Worm (Caenorhabditis elegans) whole organism, young adult: ENCODE measurements around the gene mom-1.

Experiments
- C06A6.2 ChIP-seq: fragments of 200-800 bp; sonication (Bioruptor generic); conservative IDR thresholded peaks from 2 replicates; pipeline ENCODE4 v1.3.6; 2022; ENCODE audit warnings: missing genetic modification characterization, missing compliant biosample characterization
- F39B2.1 ChIP-seq: fragments of 200-800 bp; sonication (Bioruptor generic); IDR thresholded peaks from 2 replicates; pipeline ENCODE4 v1.3.6; 2022; ENCODE audit warnings: missing genetic modification reagents, missing genetic modification characterization, missing compliant biosample characterization
- F57C9.4 ChIP-seq: sonication (generic microtip); optimal IDR thresholded peaks from 2 replicates; lab custom pipeline; 2017; ENCODE audit warnings: mild to moderate bottlenecking, missing genetic modification characterization, missing compliant biosample characterization
- K12H6.12 ChIP-seq: fragments of 200-800 bp; sonication (Bioruptor generic); optimal IDR thresholded peaks from 2 replicates; lab custom pipeline; 2018; ENCODE audit warnings: mild to moderate bottlenecking, missing genetic modification characterization, missing compliant biosample characterization
- Y53F4B.3 ChIP-seq: fragments of 200-800 bp; sonication (Bioruptor generic); IDR thresholded peaks from 2 replicates; pipeline ENCODE4 v1.3.6; 2022; ENCODE audit warnings: missing genetic modification reagents, missing genetic modification characterization, missing compliant biosample characterization
- Y95B8A.8 ChIP-seq: fragments of 200-800 bp; sonication (Bioruptor generic); IDR thresholded peaks from 2 replicates; pipeline ENCODE4 v1.3.6; 2022; ENCODE audit warnings: missing genetic modification reagents, missing genetic modification characterization, missing compliant biosample characterization
- ZK185.1 ChIP-seq: sonication (generic microtip); optimal IDR thresholded peaks from 2 replicates; lab custom pipeline; 2016; ENCODE audit warnings: mild to moderate bottlenecking, missing genetic modification characterization, missing compliant biosample characterization; ENCODE audit not compliant: poor library complexity, severe bottlenecking
- akir-1 ChIP-seq: fragments of 200-800 bp; sonication (Bioruptor generic); optimal IDR thresholded peaks from 2 replicates; lab custom pipeline; 2018; ENCODE audit warnings: mild to moderate bottlenecking, missing genetic modification characterization, moderate library complexity, missing compliant biosample characterization
- aptf-2 ChIP-seq: fragments of 200-800 bp; sonication (Bioruptor generic); conservative IDR thresholded peaks from 2 replicates; pipeline ENCODE4 v1.3.6; 2022; ENCODE audit warnings: missing genetic modification reagents, missing genetic modification characterization, missing compliant biosample characterization
- athp-1 ChIP-seq: sonication (generic microtip); optimal IDR thresholded peaks from 2 replicates; lab custom pipeline; 2017; ENCODE audit warnings: mild to moderate bottlenecking, missing genetic modification characterization, missing compliant biosample characterization
- bed-2 ChIP-seq: fragments of 200-800 bp; sonication (Bioruptor generic); IDR thresholded peaks from 2 replicates; pipeline ENCODE4 v1.3.6; 2022; ENCODE audit warnings: missing genetic modification reagents, missing genetic modification characterization, missing compliant biosample characterization
- ceh-40 ChIP-seq: fragments of 200-800 bp; sonication (Bioruptor generic); IDR thresholded peaks from 2 replicates; pipeline ENCODE4 v1.3.6; 2022; ENCODE audit warnings: missing genetic modification characterization, missing compliant biosample characterization
- dox-1 ChIP-seq: fragments of 200-800 bp; sonication (Bioruptor generic); IDR thresholded peaks from 2 replicates; pipeline ENCODE4 v1.3.6; 2022; ENCODE audit warnings: missing genetic modification reagents, missing genetic modification characterization, missing compliant biosample characterization
- dpl-1 ChIP-seq: fragments of 150-350 bp; optimal IDR thresholded peaks from 2 replicates; lab custom pipeline; 2014; ENCODE audit warnings: missing biosample characterization, missing genetic modification reagents, missing genetic modification characterization
- efl-1 ChIP-seq: fragments of 150-350 bp; optimal IDR thresholded peaks from 2 replicates; lab custom pipeline; 2014; ENCODE audit warnings: missing biosample characterization, missing genetic modification reagents, missing genetic modification characterization
- egrh-3 ChIP-seq: fragments of 200-800 bp; sonication (Bioruptor generic); IDR thresholded peaks from 2 replicates; pipeline ENCODE4 v1.3.6; 2022; ENCODE audit warnings: missing genetic modification reagents, missing genetic modification characterization, missing compliant biosample characterization
- ekl-4 ChIP-seq: fragments of 200-800 bp; sonication (Bioruptor generic); IDR thresholded peaks from 2 replicates; pipeline ENCODE4 v1.3.6; 2022; ENCODE audit warnings: missing genetic modification reagents, missing genetic modification characterization, missing compliant biosample characterization
- hlh-26 ChIP-seq: fragments of 200-800 bp; sonication (Bioruptor generic); conservative IDR thresholded peaks from 2 replicates; pipeline ENCODE4 v1.3.6; 2022; ENCODE audit warnings: missing genetic modification reagents, missing genetic modification characterization, missing compliant biosample characterization
- hmg-1.2 ChIP-seq: fragments of 200-800 bp; sonication (Bioruptor generic); IDR thresholded peaks from 2 replicates; pipeline ENCODE4 v1.3.6; 2022; ENCODE audit warnings: missing genetic modification reagents, missing genetic modification characterization, missing compliant biosample characterization
- hmg-20 ChIP-seq: fragments of 200-800 bp; sonication (Bioruptor generic); IDR thresholded peaks from 2 replicates; pipeline ENCODE4 v1.3.6; 2022; ENCODE audit warnings: missing genetic modification reagents, missing genetic modification characterization, missing compliant biosample characterization
- hrde-1 ChIP-seq: sonication (generic microtip); optimal IDR thresholded peaks from 2 replicates; lab custom pipeline; 2016; ENCODE audit warnings: missing genetic modification characterization, mild to moderate bottlenecking, missing compliant biosample characterization, moderate library complexity, missing genotype, missing genetic modification reagents, borderline replicate concordance
- let-607 ChIP-seq, 2 experiments: fragments of 200-800 bp in 1 of 2; sonication (Bioruptor generic) in 1 of 2; sonication (generic microtip) in 1 of 2; optimal IDR thresholded peaks; 2 replicates each; lab custom pipeline; 2016 to 2018; ENCODE audit warnings: mild to moderate bottlenecking in 2 of 2, missing compliant biosample characterization in 2 of 2, missing genetic modification characterization in 2 of 2, moderate library complexity in 2 of 2, missing genotype in 1 of 2
- lir-1 ChIP-seq: fragments of 200-800 bp; sonication (Bioruptor generic); conservative IDR thresholded peaks from 2 replicates; pipeline ENCODE4 v1.3.6; 2022; ENCODE audit warnings: missing genetic modification reagents, missing genetic modification characterization, missing compliant biosample characterization
- madf-6 ChIP-seq: fragments of 200-800 bp; sonication (Bioruptor generic); IDR thresholded peaks from 2 replicates; pipeline ENCODE4 v1.3.6; 2022; ENCODE audit warnings: missing genetic modification reagents, missing genetic modification characterization, missing compliant biosample characterization
- mes-4 ChIP-seq: sonication (generic microtip); optimal IDR thresholded peaks from 2 replicates; lab custom pipeline; 2016; ENCODE audit warnings: missing genotype, missing genetic modification characterization, missing compliant biosample characterization
- nhr-80 ChIP-seq: sonication (generic microtip); optimal IDR thresholded peaks from 2 replicates; lab custom pipeline; 2016; ENCODE audit warnings: missing genetic modification characterization, missing compliant biosample characterization
- nhr-90 ChIP-seq: sonication (generic microtip); optimal IDR thresholded peaks from 2 replicates; lab custom pipeline; 2016; ENCODE audit warnings: missing genotype, mild to moderate bottlenecking, missing genetic modification characterization, missing compliant biosample characterization
- snpc-1.1 ChIP-seq: sonication (generic microtip); optimal IDR thresholded peaks from 2 replicates; lab custom pipeline; 2017; ENCODE audit warnings: missing genetic modification characterization, mild to moderate bottlenecking, missing compliant biosample characterization, antibody characterized with exemption, moderate library complexity, missing genotype, missing genetic modification reagents; ENCODE audit not compliant: insufficient read depth
- somi-1 ChIP-seq: fragments of 200-800 bp; sonication (Bioruptor generic); optimal IDR thresholded peaks from 2 replicates; lab custom pipeline; 2018; ENCODE audit warnings: mild to moderate bottlenecking, missing genetic modification characterization, missing compliant biosample characterization
- tbp1 ChIP-seq: fragments of 200-800 bp; sonication (Bioruptor generic); optimal IDR thresholded peaks from 2 replicates; lab custom pipeline; 2018; ENCODE audit warnings: mild to moderate bottlenecking, missing genetic modification characterization, missing compliant biosample characterization
- xnd-1 ChIP-seq: sonication (generic microtip); optimal IDR thresholded peaks from 2 replicates; lab custom pipeline; 2016; ENCODE audit warnings: missing genotype, missing genetic modification reagents, missing genetic modification characterization, missing compliant biosample characterization
- ztf-18 ChIP-seq: sonication (generic microtip); optimal IDR thresholded peaks from 2 replicates; lab custom pipeline; 2016; ENCODE audit warnings: missing genotype, mild to moderate bottlenecking, missing genetic modification characterization, missing compliant biosample characterization
- ztf-26 ChIP-seq: sonication (generic microtip); optimal IDR thresholded peaks from 2 replicates; lab custom pipeline; 2017; ENCODE audit warnings: missing genetic modification characterization, missing compliant biosample characterization
- ztf-3 ChIP-seq: fragments of 200-800 bp; sonication (Bioruptor generic); optimal IDR thresholded peaks from 2 replicates; lab custom pipeline; 2018; ENCODE audit warnings: mild to moderate bottlenecking, missing genetic modification characterization, missing compliant biosample characterization

Gene mom-1

DNA sequence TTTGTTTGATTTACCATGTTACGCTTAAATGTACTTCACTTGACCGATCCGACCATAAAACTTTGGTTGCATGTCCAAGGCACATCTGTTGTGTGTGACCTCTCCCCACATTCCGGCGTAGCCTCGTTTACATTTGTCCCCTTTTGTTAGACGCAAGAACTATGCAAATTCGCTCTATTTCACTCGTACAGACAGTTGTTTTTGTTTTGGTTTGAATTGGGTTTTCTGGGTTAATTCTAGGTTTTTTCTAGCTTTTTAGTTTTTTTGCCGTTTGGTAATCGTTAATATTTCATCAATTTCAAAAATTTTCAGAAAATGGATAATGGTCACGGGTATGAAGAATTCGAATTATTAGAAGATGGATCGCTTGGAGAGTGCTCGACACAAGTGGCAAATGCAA, at the start of gene mom-1:
Gene mom-1, plus strand, starts transcription at position 301 of the 400 bp plus-strand sequence.
- TF ChIP-seq Y53F4B.3 (GFP tag; lab: Robert Waterston, UW) (no peak), bed-2 (GFP tag; lab: Robert Waterston, UW) (no peak), efl-1 (GFP tag; lab: Kevin White, UChicago) (no peak), C06A6.2 (GFP tag; lab: Robert Waterston, UW) (no peak), ekl-4 (no peak)

ce11 chrX:6245499-6245898, 47.4 kb upstream of the mom-1 start:
- TF ChIP-seq F39B2.1 (GFP tag; lab: Robert Waterston, UW), result no peak
- no peak for TF ChIP-seq akir-1 (GFP tag; lab: Kevin White, UChicago)
- TF ChIP-seq ceh-40, result no peak
- no peak for TF ChIP-seq snpc-1.1 (tag; lab: Kevin White, UChicago)
- TF ChIP-seq xnd-1, result no peak
- TF ChIP-seq Y95B8A.8 (GFP tag; lab: Robert Waterston, UW), result no peak
- TF ChIP-seq ekl-4, result no peak
- no peak for TF ChIP-seq aptf-2
- no peak for TF ChIP-seq dox-1 (GFP tag; lab: Robert Waterston, UW)
- TF ChIP-seq K12H6.12 (tag; lab: Kevin White, UChicago), result no peak
- no peak for TF ChIP-seq madf-6 (GFP tag; lab: Robert Waterston, UW)
- no peak for TF ChIP-seq nhr-80

DNA sequence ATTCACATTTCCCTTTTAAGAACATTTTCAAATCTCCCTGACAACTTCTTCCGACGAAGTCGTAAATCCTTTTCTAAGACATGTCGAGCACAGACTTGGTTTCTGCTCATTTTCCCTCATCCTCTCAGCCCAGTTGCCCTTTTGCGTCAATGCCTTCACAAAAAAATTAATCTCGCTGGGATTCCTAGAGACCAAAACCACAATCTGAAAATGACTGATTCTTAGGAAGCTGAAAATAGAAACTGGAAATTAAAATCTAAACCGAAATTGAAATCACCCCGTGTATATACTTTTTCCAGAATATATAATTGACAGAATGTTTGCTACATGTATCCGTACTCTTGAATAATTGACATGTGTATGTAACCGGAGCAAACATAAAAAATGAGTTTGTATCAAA, 45.9 kb upstream of the mom-1 start:
- TF ChIP-seq athp-1 (tag; lab: Kevin White, UChicago) (no peak), tbp1 (no peak), Y53F4B.3 (GFP tag; lab: Robert Waterston, UW) (no peak), hlh-26 (GFP tag; lab: Robert Waterston, UW) (no peak), hmg-20 (GFP tag; lab: Robert Waterston, UW) (no peak), ztf-3 (GFP tag; lab: Kevin White, UChicago) (no peak), lir-1 (GFP tag; lab: Robert Waterston, UW) (no peak), C06A6.2 (GFP tag; lab: Robert Waterston, UW) (no peak), ztf-26 (no peak)

- TF ChIP-seq egrh-3 (GFP tag; lab: Robert Waterston, UW) (no peak), hmg-1.2 (GFP tag; lab: Robert Waterston, UW) (no peak), somi-1 (GFP tag; lab: Kevin White, UChicago) (no peak), let-607 (tag; optimal IDR thresholded peaks at IDR 0.05; lab: Kevin White, UChicago) (no peak), ztf-18 (tag; lab: Kevin White, UChicago) (no peak), nhr-90 (no peak), ZK185.1 (tag; lab: Kevin White, UChicago) (no peak), dpl-1 (GFP tag; lab: Kevin White, UChicago) (no peak), K12H6.12 (tag; lab: Kevin White, UChicago) (no peak), Y53F4B.3 (GFP tag; lab: Robert Waterston, UW) (no peak), hrde-1 (tag; lab: Kevin White, UChicago) (no peak), F57C9.4 (tag; lab: Kevin White, UChicago) (no peak), nhr-80 (no peak), mes-4 (no peak)
These were observed 45.0 kb upstream of the mom-1 start for ce11 chrX:6247869-6248268.
